Worm (Caenorhabditis elegans) whole organism, L2 larva: ENCODE data around the gene acs-15.

Source experiments
- C34F6.9 ChIP-seq: fragments of 150-350 bp; optimal IDR thresholded peaks from 2 replicates; lab custom pipeline; 2014; ENCODE audit warnings: missing biosample characterization, missing genetic modification characterization
- ZK546.5 ChIP-seq: sonication (generic microtip); optimal IDR thresholded peaks from 2 replicates; lab custom pipeline; 2017; ENCODE audit warnings: missing biosample characterization, missing genetic modification characterization
- blmp-1 ChIP-seq: sonication (generic microtip); optimal IDR thresholded peaks from 2 replicates; lab custom pipeline; 2017; ENCODE audit warnings: missing genetic modification characterization, mild to moderate bottlenecking, missing compliant biosample characterization, antibody characterized with exemption, moderate library complexity; ENCODE audit not compliant: insufficient read depth
- ceh-82 ChIP-seq: fragments of 150-350 bp; optimal IDR thresholded peaks from 2 replicates; lab custom pipeline; 2014; ENCODE audit warnings: missing biosample characterization, missing genetic modification characterization
- egl-27 ChIP-seq: sonication (generic microtip); optimal IDR thresholded peaks from 3 replicates; lab custom pipeline; 2017; ENCODE audit warnings: missing biosample characterization, missing genetic modification reagents, missing genetic modification characterization
- elt-3 ChIP-seq: sonication (generic microtip); optimal IDR thresholded peaks from 2 replicates; lab custom pipeline; 2017; ENCODE audit warnings: missing biosample characterization, missing genetic modification characterization
- fos-1 ChIP-seq: fragments of 150-350 bp; optimal IDR thresholded peaks from 2 replicates; lab custom pipeline; 2014; ENCODE audit warnings: missing biosample characterization, missing genetic modification characterization
- lin-13 ChIP-seq: fragments of 150-350 bp; optimal IDR thresholded peaks from 2 replicates; lab custom pipeline; 2014; ENCODE audit warnings: missing biosample characterization, missing genetic modification reagents, missing genetic modification characterization
- mdl-1 ChIP-seq, 2 experiments: fragments of 150-350 bp in 1 of 2; sonication (generic microtip) in 1 of 2; optimal IDR thresholded peaks; 2 replicates each; lab custom pipeline; 2017; ENCODE audit warnings: missing biosample characterization in 2 of 2, missing genetic modification characterization in 2 of 2
- nhr-11 ChIP-seq: fragments of 150-350 bp; optimal IDR thresholded peaks from 2 replicates; lab custom pipeline; 2014; ENCODE audit warnings: missing biosample characterization, missing genetic modification characterization
- sem-4 ChIP-seq: fragments of 150-350 bp; optimal IDR thresholded peaks from 2 replicates; lab custom pipeline; 2014; ENCODE audit warnings: missing biosample characterization, missing genetic modification reagents, missing genetic modification characterization
- unc-39 ChIP-seq: fragments of 150-350 bp; optimal IDR thresholded peaks from 2 replicates; lab custom pipeline; 2014; ENCODE audit warnings: missing biosample characterization, missing genetic modification characterization
- unc-55 ChIP-seq: fragments of 150-350 bp; sonication (generic microtip); optimal IDR thresholded peaks from 3 replicates; lab custom pipeline; 2014; ENCODE audit warnings: missing biosample characterization, missing genetic modification reagents, missing genetic modification characterization
- ztf-11 ChIP-seq: sonication (generic microtip); optimal IDR thresholded peaks from 2 replicates; lab custom pipeline; 2017; ENCODE audit warnings: missing biosample characterization, missing genetic modification characterization

ce11 chrII:905335-905734 lies 27.5 kb upstream of the acs-15 start:
- TF ChIP-seq unc-55: no peak
- TF ChIP-seq fos-1 (tag; lab: Kevin White, UChicago): no peak
- TF ChIP-seq ZK546.5 (tag; lab: Kevin White, UChicago): no peak
- no peak for TF ChIP-seq ceh-82 (tag; lab: Kevin White, UChicago)
- no peak for TF ChIP-seq elt-3 (tag; lab: Kevin White, UChicago)
- no peak for TF ChIP-seq C34F6.9 (tag; lab: Kevin White, UChicago)
- TF ChIP-seq lin-13 (GFP tag; lab: Kevin White, UChicago): no peak
- TF ChIP-seq sem-4 (tag; lab: Kevin White, UChicago): no peak
- no peak for TF ChIP-seq mdl-1 (tag; optimal IDR thresholded peaks at IDR 0.05; lab: Kevin White, UChicago)
- TF ChIP-seq ztf-11 (tag; lab: Kevin White, UChicago): no peak
- no peak for TF ChIP-seq blmp-1 (tag; lab: Kevin White, UChicago)
- TF ChIP-seq egl-27 (tag; lab: Kevin White, UChicago): no peak
- TF ChIP-seq unc-39: no peak
- no peak for TF ChIP-seq nhr-11 (tag; lab: Kevin White, UChicago)
